Fruit fly (Drosophila melanogaster) whole organism, pupa: ENCODE data around the gene elg1.

ENCODE experiments used
- CG15710 ChIP-seq: fragments of 200-800 bp; sonication (Bioruptor generic); optimal IDR thresholded peaks from 2 replicates; lab custom pipeline; 2018; ENCODE audit warnings: missing biosample characterization, mild to moderate bottlenecking, missing genetic modification characterization, moderate library complexity
- CG34367 ChIP-seq: fragments of 200-800 bp; sonication (Bioruptor generic); optimal IDR thresholded peaks from 2 replicates; lab custom pipeline; 2018; ENCODE audit warnings: missing biosample characterization, mild to moderate bottlenecking, missing genetic modification characterization
- Ets98B ChIP-seq: fragments of 200-800 bp; sonication (Bioruptor generic); IDR thresholded peaks from 2 replicates; pipeline ENCODE4 v1.3.6; 2022; ENCODE audit warnings: missing biosample characterization, missing genetic modification characterization

- TF ChIP-seq Ets98B (GFP tag; lab: Robert Waterston, UW) (peak; percentile 73), CG15710 (tag; lab: Kevin White, UChicago) (peak; percentile 75), CG34367 (peak; percentile 57)
Observed at dm6 chr3L:16181330-16181830, 49.6 kb downstream of the elg1 start.
